Fruit fly (Drosophila melanogaster): ENCODE measurements around the gene Ccp84Ab.

DNA sequence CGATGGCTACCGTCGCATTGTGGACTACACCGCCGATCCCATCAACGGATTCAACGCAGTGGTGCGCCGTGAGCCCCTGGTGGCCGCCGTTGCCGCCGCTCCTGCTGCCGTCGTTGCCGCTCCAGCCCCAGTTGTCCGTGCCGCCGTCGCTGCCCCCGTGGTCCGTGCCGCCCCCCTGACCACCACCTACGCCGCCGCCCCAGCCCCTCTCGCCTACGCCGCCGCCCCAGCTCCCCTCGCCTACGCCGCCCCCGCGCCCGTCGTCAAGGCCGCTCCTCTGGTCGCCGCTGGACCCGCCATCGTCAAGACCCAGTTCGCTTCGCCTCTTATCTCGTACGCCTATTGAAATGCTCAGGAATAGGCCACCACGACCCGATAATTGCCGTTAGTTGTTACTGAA is 15.5 kb downstream of the Ccp84Ab start:
- TF ChIP-seq kay (GFP tag; ENCODE audit: borderline replicate concordance) (no peak), Mnt (GFP tag; optimal IDR thresholded peaks at IDR 0.05) (no peak), CG7045 (GFP tag; optimal IDR thresholded peaks at IDR 0.05) (no peak), bab1 (GFP tag; optimal IDR thresholded peaks at IDR 0.05) (no peak), CG14711 (tag; optimal IDR thresholded peaks at IDR 0.05) (no peak), Clk (GFP tag; optimal IDR thresholded peaks at IDR 0.05) (no peak), ovo (GFP tag; optimal IDR thresholded peaks at IDR 0.05) (no peak), CG33017 (tag; optimal IDR thresholded peaks at IDR 0.05) (no peak), pad (GFP tag; optimal IDR thresholded peaks at IDR 0.05) (no peak)
